Worm (Caenorhabditis elegans): Measurements from ENCODE around the gene C29E4.12.

Gene C29E4.12

DNA sequence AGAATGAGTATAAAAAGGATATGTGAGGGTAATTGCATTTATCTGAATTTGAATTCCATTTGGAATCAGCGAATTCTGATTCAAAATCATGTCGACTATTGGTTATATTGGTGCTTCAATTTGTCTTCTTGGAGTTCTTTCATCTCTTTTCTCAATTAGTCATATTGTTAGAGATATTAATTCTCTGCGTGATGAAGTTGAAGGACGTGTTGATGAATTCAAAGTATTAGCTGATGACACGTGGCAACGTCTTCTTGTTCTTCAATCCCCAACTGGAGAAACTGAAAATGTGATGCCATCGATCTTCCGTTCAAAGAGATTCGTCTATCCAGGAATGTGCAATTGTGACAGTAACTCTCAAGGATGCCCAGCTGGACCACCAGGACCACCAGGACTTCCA lies 7.9 kb downstream of the C29E4.12 start, which contains the start of gene col-90:
Gene col-90 (plus strand): TSS at position 37 of the 400 bp plus-strand sequence.
- peak; percentile 75 for TF ChIP-seq aha-1 (tag)
- peak; percentile 1 for TF ChIP-seq ama-1 (optimal IDR thresholded peaks at IDR 0.05)
- TF ChIP-seq ztf-11 (tag; optimal IDR thresholded peaks at IDR 0.05) = no peak

DNA sequence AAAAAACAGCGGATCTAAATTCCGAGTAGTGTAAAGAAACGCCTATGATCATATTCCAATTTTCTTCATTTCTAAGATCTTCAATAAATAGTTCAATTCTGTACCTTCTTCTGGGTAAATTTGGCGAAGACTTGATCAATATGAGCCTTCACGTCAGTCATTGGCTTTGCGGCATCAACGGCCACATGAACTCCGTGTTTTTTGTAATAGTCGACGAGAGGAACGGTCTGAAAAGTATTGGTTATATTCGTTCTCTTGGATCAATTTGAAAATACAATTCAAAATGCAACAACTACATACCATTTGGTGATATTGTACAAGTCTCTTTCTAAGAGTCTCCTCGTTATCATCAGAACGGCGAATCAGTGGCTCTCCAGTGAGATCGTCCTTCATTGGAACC lies 9.5 kb downstream of the C29E4.12 start:
- no peak for TF ChIP-seq egl-27 (tag; optimal IDR thresholded peaks at IDR 0.05)
- peak; percentile 92 for TF ChIP-seq aha-1 (tag)
- no peak for TF ChIP-seq zfp-3 (GFP tag; conservative IDR thresholded peaks at IDR 0.05)

DNA sequence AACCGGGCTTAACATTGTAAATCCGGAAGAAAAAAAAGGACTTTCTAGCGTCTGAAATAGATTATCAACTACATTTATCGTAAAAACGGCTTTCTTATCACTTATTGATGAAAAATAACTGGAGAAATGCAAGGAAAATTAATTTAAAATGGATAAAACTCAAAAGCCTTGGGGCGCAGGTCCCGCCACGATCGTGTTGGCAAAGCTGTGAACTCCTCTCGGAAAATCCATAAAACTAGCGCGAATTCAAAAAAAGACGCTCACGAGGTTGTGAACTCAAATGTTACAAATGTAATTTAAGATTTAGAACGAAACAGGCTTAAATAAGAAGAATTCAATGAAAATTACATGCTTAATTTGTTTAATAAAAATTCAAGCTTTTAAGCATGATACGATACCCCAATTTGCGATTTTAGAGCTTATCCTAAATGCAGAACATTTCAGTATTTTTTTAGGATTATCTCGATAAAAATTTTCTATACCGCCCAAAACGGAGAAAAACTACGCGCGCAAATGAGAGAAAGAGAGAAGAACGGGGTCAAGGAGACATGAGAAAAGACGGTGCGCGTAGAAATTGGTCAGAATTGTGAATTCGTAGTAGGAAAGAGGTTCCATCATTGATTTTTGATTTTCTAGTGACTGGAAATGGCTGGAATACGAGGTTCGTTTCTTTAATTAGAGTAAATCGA lies 11.3 kb downstream of the C29E4.12 start, which contains the start of gene C29E4.15:
Gene C29E4.15 (plus strand): TSS at position 547 of the 689 bp plus-strand sequence.
- TF ChIP-seq zip-11 (GFP tag; IDR thresholded peaks at IDR 0.05) (no peak), ztf-7 (tag; optimal IDR thresholded peaks at IDR 0.05) (no peak), fkh-10 (GFP tag; optimal IDR thresholded peaks at IDR 0.05) (peak; percentile 19), ceh-44 (GFP tag; IDR thresholded peaks at IDR 0.05) (no peak), pha-4 (GFP tag; IDR thresholded peaks at IDR 0.05) (no peak), pha-4 (tag; optimal IDR thresholded peaks at IDR 0.05) (no peak), F37D6.2 (tag; optimal IDR thresholded peaks at IDR 0.05) (no peak), daf-12 (tag; optimal IDR thresholded peaks at IDR 0.05) (no peak), mxl-2 (GFP tag; conservative IDR thresholded peaks at IDR 0.05) (no peak), hmg-1.1 (GFP tag; IDR thresholded peaks at IDR 0.05) (peak; percentile 37; the same call in 1 of the 2 replicates), lsy-2 (tag; optimal IDR thresholded peaks at IDR 0.05) (peak in 1 of 2 experiments; percentile 76), mes-2 (tag; optimal IDR thresholded peaks at IDR 0.05; ENCODE audit: poor library complexity, severe bottlenecking) (peak; percentile 69), unc-62 (GFP tag; optimal IDR thresholded peaks at IDR 0.05 in 1 of 2) (peak in 1 of 2 experiments; percentile 86), unc-62 (tag; optimal IDR thresholded peaks at IDR 0.05) (no peak), dpl-1 (GFP tag; optimal IDR thresholded peaks at IDR 0.05) (peak; percentile 86), mep-1 (tag; optimal IDR thresholded peaks at IDR 0.05) (no peak), tag-97 (GFP tag; IDR thresholded peaks at IDR 0.05) (no peak), nhr-41 (GFP tag; IDR thresholded peaks at IDR 0.05) (no peak), nhr-77 (tag; optimal IDR thresholded peaks at IDR 0.05) (no peak), lim-7 (GFP tag; IDR thresholded peaks at IDR 0.05) (no peak), fos-1 (tag; optimal IDR thresholded peaks at IDR 0.05) (no peak), saeg-2 (GFP tag; IDR thresholded peaks at IDR 0.05) (no peak), D1046.2 (GFP tag; IDR thresholded peaks at IDR 0.05) (no peak), egl-43 (GFP tag; IDR thresholded peaks at IDR 0.05) (no peak), rbr-2 (tag; optimal IDR thresholded peaks at IDR 0.05) (no peak)

DNA sequence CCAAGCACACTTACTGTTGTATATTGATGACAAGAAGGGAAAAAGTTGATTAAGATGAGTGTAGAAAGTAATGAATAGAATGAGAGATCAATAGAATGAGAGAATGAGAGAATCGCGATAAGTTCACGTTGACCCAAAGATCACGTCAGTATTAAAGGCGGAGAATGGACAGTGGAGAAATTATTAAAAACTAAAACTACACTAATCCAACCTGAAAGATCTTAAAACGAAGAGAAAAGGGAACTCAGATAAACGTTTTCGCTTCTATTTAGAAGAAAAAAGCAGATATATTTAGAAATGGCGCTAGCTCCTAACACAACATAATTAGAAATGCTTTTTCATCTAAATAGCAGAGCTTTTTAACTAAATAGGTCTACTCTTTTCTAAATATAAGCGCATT lies 12.3 kb downstream of the C29E4.12 start, which contains the start of gene let-754:
Gene let-754 (minus strand): TSS at position 101 of the 400 bp plus-strand sequence.
- TF ChIP-seq aha-1 (tag) (no peak), nhr-48 (tag; optimal IDR thresholded peaks at IDR 0.05) (no peak), zag-1 (tag; optimal IDR thresholded peaks at IDR 0.05) (no peak), rbr-2 (tag; optimal IDR thresholded peaks at IDR 0.05) (no peak), nhr-42 (GFP tag; IDR thresholded peaks at IDR 0.05) (no peak), ceh-62 (tag; optimal IDR thresholded peaks at IDR 0.05) (no peak), gei-8 (GFP tag; optimal IDR thresholded peaks at IDR 0.05) (no peak), fkh-10 (GFP tag; optimal IDR thresholded peaks at IDR 0.05) (no peak), lin-1 (GFP tag; IDR thresholded peaks at IDR 0.05) (no peak), snpc-4 (tag; optimal IDR thresholded peaks at IDR 0.05) (no peak), nhr-111 (GFP tag; optimal IDR thresholded peaks at IDR 0.05) (no peak), egl-27 (tag; optimal IDR thresholded peaks at IDR 0.05) (no peak), mdt-29 (GFP tag; IDR thresholded peaks at IDR 0.05) (no peak), cey-2 (tag; optimal IDR thresholded peaks at IDR 0.05; ENCODE audit: borderline replicate concordance, insufficient read depth) (no peak), mep-1 (tag; optimal IDR thresholded peaks at IDR 0.05) (no peak), Y48G9A.11 (GFP tag; IDR thresholded peaks at IDR 0.05) (no peak), mes-2 (tag; optimal IDR thresholded peaks at IDR 0.05; ENCODE audit: poor library complexity, severe bottlenecking) (no peak), F44E2.7 (GFP tag; IDR thresholded peaks at IDR 0.05) (no peak)
